Worm (Caenorhabditis elegans) whole organism, young adult: ENCODE data around the gene F49E12.8.

Experiments
- K11D2.4 ChIP-seq: fragments of 200-800 bp; sonication (Bioruptor generic); IDR thresholded peaks from 2 replicates; pipeline ENCODE4 v1.3.6; 2022; ENCODE audit warnings: missing genetic modification reagents, missing genetic modification characterization, missing compliant biosample characterization
- Y79H2A.3 ChIP-seq: fragments of 200-800 bp; sonication (Bioruptor generic); conservative IDR thresholded peaks from 2 replicates; pipeline ENCODE4 v1.3.6; 2022; ENCODE audit warnings: missing genetic modification reagents, missing genetic modification characterization, missing compliant biosample characterization
- die-1 ChIP-seq: sonication (generic microtip); optimal IDR thresholded peaks from 2 replicates; lab custom pipeline; 2016; ENCODE audit warnings: missing genotype, mild to moderate bottlenecking, missing genetic modification characterization, missing compliant biosample characterization
- ets-4 ChIP-seq: fragments of 200-800 bp; sonication (Bioruptor generic); optimal IDR thresholded peaks from 2 replicates; lab custom pipeline; 2018; ENCODE audit warnings: mild to moderate bottlenecking, missing genetic modification characterization, missing compliant biosample characterization
- fkh-3 ChIP-seq: sonication (generic microtip); optimal IDR thresholded peaks from 2 replicates; lab custom pipeline; 2016; ENCODE audit warnings: mild to moderate bottlenecking, missing genetic modification characterization, missing compliant biosample characterization
- ztf-3 ChIP-seq: fragments of 200-800 bp; sonication (Bioruptor generic); optimal IDR thresholded peaks from 2 replicates; lab custom pipeline; 2018; ENCODE audit warnings: mild to moderate bottlenecking, missing genetic modification characterization, missing compliant biosample characterization

- TF ChIP-seq fkh-3 (tag; lab: Kevin White, UChicago) (no peak), Y79H2A.3 (GFP tag; lab: Robert Waterston, UW) (no peak), K11D2.4 (GFP tag; lab: Robert Waterston, UW) (no peak), ets-4 (GFP tag; lab: Kevin White, UChicago) (no peak), ztf-3 (GFP tag; lab: Kevin White, UChicago) (no peak), die-1 (tag; lab: Kevin White, UChicago) (no peak)
These were observed 33.7 kb downstream of the F49E12.8 start, which contains the start of gene M195.2 for ce11 chrII:8360453-8360852.
